Fruit fly (Drosophila melanogaster): ENCODE data around the gene CG42302.

Gene CG42302

dm6 chrX:18709565-18709964 is 15.9 kb downstream of the CG42302 start, which contains the start of gene Cyp308a1:
Cyp308a1 (plus strand) TSS chrX:18709865.
- no peak for TF ChIP-seq GATAd (GFP tag; optimal IDR thresholded peaks at IDR 0.05)
- no peak for TF ChIP-seq CG9705 (GFP tag; optimal IDR thresholded peaks at IDR 0.05)
- TF ChIP-seq jim (GFP tag; optimal IDR thresholded peaks at IDR 0.05) = no peak
- no peak for TF ChIP-seq Hnf4 (GFP tag; optimal IDR thresholded peaks at IDR 0.05)

- no peak for TF ChIP-seq Vsx2 (GFP tag; optimal IDR thresholded peaks at IDR 0.05; ENCODE audit: partially characterized antibody)
- no peak for TF ChIP-seq Hr83 (GFP tag; optimal IDR thresholded peaks at IDR 0.05; ENCODE audit: poor library complexity, severe bottlenecking)
- TF ChIP-seq Sp1 (GFP tag; optimal IDR thresholded peaks at IDR 0.05) = no peak
- no peak for TF ChIP-seq CG9705 (GFP tag; optimal IDR thresholded peaks at IDR 0.05)
- TF ChIP-seq ey (GFP tag; optimal IDR thresholded peaks at IDR 0.05) = no peak
- TF ChIP-seq Abd-B (GFP tag; optimal IDR thresholded peaks at IDR 0.05) = no peak
- TF ChIP-seq CrebA (GFP tag; optimal IDR thresholded peaks at IDR 0.05; ENCODE audit: borderline replicate concordance) = no peak
- TF ChIP-seq psq (GFP tag; optimal IDR thresholded peaks at IDR 0.05) = no peak
- TF ChIP-seq HLH106 (tag; optimal IDR thresholded peaks at IDR 0.05) = no peak
- no peak for TF ChIP-seq tai (GFP tag; optimal IDR thresholded peaks at IDR 0.05)
- no peak for TF ChIP-seq lola (GFP tag; optimal IDR thresholded peaks at IDR 0.05)
- no peak for TF ChIP-seq Dfd (GFP tag; optimal IDR thresholded peaks at IDR 0.05)
- TF ChIP-seq Myc (optimal IDR thresholded peaks at IDR 0.05) = no peak
- TF ChIP-seq dsf (GFP tag; optimal IDR thresholded peaks at IDR 0.05; ENCODE audit: borderline replicate concordance) = no peak
- no peak for TF ChIP-seq woc (GFP tag; optimal IDR thresholded peaks at IDR 0.05)
- TF ChIP-seq OdsH (GFP tag; optimal IDR thresholded peaks at IDR 0.05) = no peak
Measured at dm6 chrX:18703875-18704274, 21.6 kb downstream of the CG42302 start.

dm6 chrX:18702245-18702644 is 23.2 kb downstream of the CG42302 start:
- TF ChIP-seq N (GFP tag; optimal IDR thresholded peaks at IDR 0.05) (no peak), h (GFP tag; optimal IDR thresholded peaks at IDR 0.05) (no peak), foxo (GFP tag; optimal IDR thresholded peaks at IDR 0.05) (no peak), brk (GFP tag; optimal IDR thresholded peaks at IDR 0.05) (no peak), sv (GFP tag; optimal IDR thresholded peaks at IDR 0.05) (no peak), Dif (GFP tag; optimal IDR thresholded peaks at IDR 0.05; ENCODE audit: partially characterized antibody) (no peak), Hr83 (GFP tag; optimal IDR thresholded peaks at IDR 0.05; ENCODE audit: poor library complexity, severe bottlenecking) (no peak), jim (GFP tag; optimal IDR thresholded peaks at IDR 0.05) (no peak), CrebA (GFP tag; optimal IDR thresholded peaks at IDR 0.05; ENCODE audit: borderline replicate concordance) (no peak)

- TF ChIP-seq dmrt93B (GFP tag; optimal IDR thresholded peaks at IDR 0.05) = no peak
- no peak for TF ChIP-seq jim (GFP tag; optimal IDR thresholded peaks at IDR 0.05)
- TF ChIP-seq HLH106 (tag; optimal IDR thresholded peaks at IDR 0.05) = no peak
- TF ChIP-seq psq (GFP tag; optimal IDR thresholded peaks at IDR 0.05) = no peak
- no peak for TF ChIP-seq ey (GFP tag; optimal IDR thresholded peaks at IDR 0.05)
- no peak for TF ChIP-seq CG9705 (GFP tag; optimal IDR thresholded peaks at IDR 0.05)
- TF ChIP-seq brk (GFP tag; optimal IDR thresholded peaks at IDR 0.05) = no peak
Measured at dm6 chrX:18701752-18702151, 23.7 kb downstream of the CG42302 start.

dm6 chrX:18700586-18700985 is 24.9 kb downstream of the CG42302 start:
- TF ChIP-seq N (GFP tag; optimal IDR thresholded peaks at IDR 0.05) = no peak
- TF ChIP-seq usp (GFP tag; optimal IDR thresholded peaks at IDR 0.05) = no peak
- TF ChIP-seq Abd-B (GFP tag; optimal IDR thresholded peaks at IDR 0.05) = no peak
- no peak for TF ChIP-seq Sp1 (GFP tag; optimal IDR thresholded peaks at IDR 0.05)
- TF ChIP-seq dl (GFP tag; optimal IDR thresholded peaks at IDR 0.05; ENCODE audit: insufficient read depth in 1 of 2, partially characterized antibody in 2 of 2) = no peak
- no peak for TF ChIP-seq fru (GFP tag; optimal IDR thresholded peaks at IDR 0.05)
- no peak for TF ChIP-seq GATAd (GFP tag; optimal IDR thresholded peaks at IDR 0.05)
- no peak for TF ChIP-seq ey (GFP tag; optimal IDR thresholded peaks at IDR 0.05)
- no peak for TF ChIP-seq Dif (GFP tag; optimal IDR thresholded peaks at IDR 0.05; ENCODE audit: partially characterized antibody)
- TF ChIP-seq sage (GFP tag; optimal IDR thresholded peaks at IDR 0.05) = no peak
- no peak for TF ChIP-seq Hr83 (GFP tag; optimal IDR thresholded peaks at IDR 0.05; ENCODE audit: poor library complexity, severe bottlenecking)
- TF ChIP-seq sv (GFP tag; optimal IDR thresholded peaks at IDR 0.05) = no peak
- TF ChIP-seq dmrt93B (GFP tag; optimal IDR thresholded peaks at IDR 0.05) = no peak
- TF ChIP-seq HLH106 (tag; optimal IDR thresholded peaks at IDR 0.05) = no peak
